Worm (Caenorhabditis elegans): ENCODE results near the gene pgp-11.

The pgp-11 gene

DNA sequence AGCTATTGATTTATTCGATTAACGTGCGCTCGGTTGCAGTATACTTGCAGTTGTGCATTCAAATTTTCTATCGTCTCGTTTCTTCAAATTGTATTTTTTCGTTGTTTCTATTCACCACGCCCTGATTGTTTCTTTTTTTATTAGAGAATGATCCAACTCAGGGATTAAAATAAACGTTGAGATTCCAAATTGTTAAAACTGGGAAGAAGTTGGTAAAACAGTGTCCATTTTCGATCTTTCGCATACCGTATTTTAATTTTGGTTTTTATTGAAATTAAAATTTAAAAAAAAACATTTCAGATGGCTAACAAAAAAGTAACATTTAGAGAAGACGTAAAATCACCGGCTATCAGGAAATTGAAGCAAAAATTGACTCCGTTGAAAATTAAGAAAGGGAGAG is 43.2 kb upstream of the pgp-11 start, which contains the start of gene apn-1:
apn-1 (plus strand) TSS at position 301 of the 400 bp plus-strand sequence.
- no peak for TF ChIP-seq nfya-2 (GFP tag; IDR thresholded peaks at IDR 0.05)
- no peak for TF ChIP-seq F10E7.11 (tag; optimal IDR thresholded peaks at IDR 0.05)
- TF ChIP-seq ama-1 (optimal IDR thresholded peaks at IDR 0.05) = no peak
- TF ChIP-seq ama-1 (GFP tag; optimal IDR thresholded peaks at IDR 0.05) = peak in 1 of 2 experiments; percentile 13

ce11 chrII:8042289-8042688 is 38.2 kb upstream of the pgp-11 start, which contains the start of gene T05H10.1:
T05H10.1 (plus strand) TSS chrII:8042589.
- no peak for TF ChIP-seq nhr-80 (tag; optimal IDR thresholded peaks at IDR 0.05)
- 0 out of 2 replicates have a peak, but pooled peaks have one; percentile 32 for TF ChIP-seq zfh-2 (GFP tag; conservative IDR thresholded peaks at IDR 0.05)

DNA sequence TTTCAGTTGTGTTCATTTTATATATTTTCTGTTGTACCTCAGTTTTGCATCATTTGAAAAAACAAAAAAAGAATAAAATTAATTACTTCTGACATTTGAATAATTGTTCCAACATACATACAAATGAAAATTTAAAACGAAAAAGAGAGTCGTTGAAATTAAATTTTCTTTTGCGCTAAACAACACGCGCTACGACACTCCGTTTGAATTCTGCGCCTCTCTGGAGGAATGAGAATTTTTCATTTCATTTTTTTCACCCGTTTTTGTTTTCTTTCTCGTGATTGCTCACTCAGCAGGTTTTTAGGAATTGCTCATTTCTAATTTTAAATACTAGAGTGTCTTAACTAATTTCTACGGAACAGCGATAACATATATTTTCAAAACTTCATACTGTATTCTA is 37.6 kb upstream of the pgp-11 start:
- TF ChIP-seq dpff-1 (tag; optimal IDR thresholded peaks at IDR 0.05) (no peak), hmg-1.2 (GFP tag; IDR thresholded peaks at IDR 0.05) (peak; percentile 18; the same call in 1 of the 2 replicates), cebp-1 (GFP tag; IDR thresholded peaks at IDR 0.05) (no peak), cebp-1 (tag; optimal IDR thresholded peaks at IDR 0.05) (peak; percentile 16), attf-3 (GFP tag; conservative IDR thresholded peaks at IDR 0.05) (peak; percentile 95), egl-44 (GFP tag; IDR thresholded peaks at IDR 0.05) (no peak), attf-5 (GFP tag; optimal IDR thresholded peaks at IDR 0.05) (peak; percentile 54)

DNA sequence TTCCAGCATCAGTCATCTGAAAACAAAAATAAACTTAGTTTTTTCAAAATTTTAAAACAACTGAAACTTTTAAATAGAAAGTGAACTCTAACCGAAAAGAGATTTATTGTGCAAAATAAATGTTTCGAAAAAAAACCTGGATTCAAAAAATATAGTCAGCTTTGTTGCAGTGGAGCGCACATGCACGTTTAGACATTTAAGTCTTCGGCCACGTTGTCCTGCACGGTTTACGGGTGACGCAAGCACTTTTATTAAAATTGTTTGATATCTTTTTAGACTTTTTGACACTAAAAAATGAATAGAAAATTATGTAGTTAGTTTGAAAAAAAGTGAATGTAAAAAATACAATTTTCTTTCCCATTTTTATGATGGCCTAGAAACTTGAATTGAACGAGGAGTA is 35.4 kb upstream of the pgp-11 start, which contains the start of the genes ubh-4 and algn-6:
ubh-4 (minus strand) TSS at position 182 of the 400 bp plus-strand sequence.
algn-6 (plus strand) TSS at position 387 of the 400 bp plus-strand sequence.
- TF ChIP-seq attf-3 (GFP tag; conservative IDR thresholded peaks at IDR 0.05) (peak; percentile 78), let-607 (tag; optimal IDR thresholded peaks at IDR 0.05) (no peak), ceh-27 (GFP tag; optimal IDR thresholded peaks at IDR 0.05) (peak; percentile 64), chd-7 (tag; optimal IDR thresholded peaks at IDR 0.05) (no peak), repo-1 (tag; optimal IDR thresholded peaks at IDR 0.05) (no peak), hlh-12 (tag; optimal IDR thresholded peaks at IDR 0.05) (no peak), F55B11.4 (tag; optimal IDR thresholded peaks at IDR 0.05; ENCODE audit: borderline replicate concordance, insufficient read depth) (no peak), F39B2.1 (GFP tag; IDR thresholded peaks at IDR 0.05) (no peak), lin-40 (tag; optimal IDR thresholded peaks at IDR 0.05) (peak; percentile 16), nhr-179 (tag; optimal IDR thresholded peaks at IDR 0.05) (no peak), tlf-1 (GFP tag; optimal IDR thresholded peaks at IDR 0.05) (no peak), madf-10 (tag; optimal IDR thresholded peaks at IDR 0.05) (peak; percentile 32), ztf-26 (tag; optimal IDR thresholded peaks at IDR 0.05) (no peak), akir-1 (GFP tag; optimal IDR thresholded peaks at IDR 0.05) (no peak), nhr-120 (GFP tag; IDR thresholded peaks at IDR 0.05) (no peak), athp-1 (tag; optimal IDR thresholded peaks at IDR 0.05) (peak; percentile 54), Y79H2A.3 (GFP tag; conservative IDR thresholded peaks at IDR 0.05) (0 out of 2 replicates have a peak, but pooled peaks have one; percentile 24), mcd-1 (GFP tag; IDR thresholded peaks at IDR 0.05) (peak; percentile 89), egrh-3 (GFP tag; IDR thresholded peaks at IDR 0.05) (peak; percentile 21; the same call in 1 of the 2 replicates), K11D2.4 (GFP tag; IDR thresholded peaks at IDR 0.05) (no peak), ets-4 (GFP tag; optimal IDR thresholded peaks at IDR 0.05) (no peak), hrde-1 (tag; optimal IDR thresholded peaks at IDR 0.05; ENCODE audit: borderline replicate concordance) (no peak), lin-35 (GFP tag; optimal IDR thresholded peaks at IDR 0.05) (no peak), unc-130 (GFP tag; optimal IDR thresholded peaks at IDR 0.05) (peak; percentile 89), nfya-2 (GFP tag; IDR thresholded peaks at IDR 0.05) (no peak), mel-28 (tag; optimal IDR thresholded peaks at IDR 0.05; ENCODE audit: borderline replicate concordance) (no peak), B0035.1 (tag; optimal IDR thresholded peaks at IDR 0.05) (no peak), attf-5 (GFP tag; optimal IDR thresholded peaks at IDR 0.05) (peak; percentile 87), snpc-3.4 (tag; optimal IDR thresholded peaks at IDR 0.05) (peak; percentile 16), madf-8 (GFP tag; conservative IDR thresholded peaks at IDR 0.05) (peak; percentile 32; the same call in 1 of the 2 replicates), ztf-18 (tag; optimal IDR thresholded peaks at IDR 0.05) (peak; percentile 59), efl-1 (GFP tag; optimal IDR thresholded peaks at IDR 0.05) (peak; percentile 48), hmg-20 (GFP tag; IDR thresholded peaks at IDR 0.05) (no peak), bed-2 (GFP tag; IDR thresholded peaks at IDR 0.05) (no peak)

Data from whole organism, young adult.